Worm (Caenorhabditis elegans): ENCODE measurements around the gene ZK470.6.

DNA sequence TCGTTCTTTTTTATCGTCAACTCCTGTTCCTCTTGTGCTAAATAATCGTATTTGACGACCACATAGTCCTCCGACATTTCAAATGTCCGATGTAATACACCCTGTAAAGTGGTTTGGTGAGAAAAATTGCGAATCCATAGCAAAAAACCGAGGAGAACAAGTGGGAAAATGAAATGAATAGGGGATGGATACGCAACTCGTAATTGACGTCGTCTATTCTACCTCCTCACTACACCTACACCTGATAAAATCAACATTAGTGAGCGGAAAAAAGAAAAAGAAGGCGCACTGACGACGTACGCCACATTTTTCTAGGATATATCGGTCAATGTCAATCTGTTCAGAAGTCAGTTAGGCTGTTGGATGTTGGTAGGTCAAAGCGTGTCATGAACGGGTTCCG, 24.0 kb downstream of the ZK470.6 start, which contains the start of gene nck-1:
- TF ChIP-seq tab-1 (GFP tag; IDR thresholded peaks at IDR 0.05) (no peak), ztf-23 (GFP tag; IDR thresholded peaks at IDR 0.05) (no peak), T22C8.4 (GFP tag; IDR thresholded peaks at IDR 0.05) (no peak)

Measured in whole organism, midembryonic.